Fruit fly (Drosophila melanogaster) Kc167 (cell line): Measurements from ENCODE around the gene ft.

Experiments
- Myc ChIP-seq: fragments of >200 bp; optimal IDR thresholded peaks from 2 replicates; lab custom pipeline; 2017; ENCODE audit warnings: missing external identifiers
- Sin3A ChIP-seq: fragments of >200 bp; optimal IDR thresholded peaks from 2 replicates; lab custom pipeline; 2018; ENCODE audit warnings: missing external identifiers
- h ChIP-seq: fragments of >200 bp; optimal IDR thresholded peaks from 3 replicates; lab custom pipeline; 2018; ENCODE audit warnings: missing external identifiers
- insv ChIP-seq: fragments of >200 bp; optimal IDR thresholded peaks from 3 replicates; lab custom pipeline; 2018; ENCODE audit warnings: missing external identifiers
- psq ChIP-seq: fragments of >200 bp; optimal IDR thresholded peaks from 2 replicates; lab custom pipeline; 2017; ENCODE audit warnings: missing external identifiers
- ttk ChIP-seq: sonication (Bioruptor generic); optimal IDR thresholded peaks from 2 replicates; lab custom pipeline; 2017; ENCODE audit warnings: missing external identifiers

dm6 chr2L:4222921-4223279 lies 1.3 kb upstream of the ft start:
- TF ChIP-seq psq (lab: Kevin White, UChicago) (no peak), insv (lab: Kevin White, UChicago) (no peak), Sin3A (lab: Kevin White, UChicago) (no peak), ttk (lab: Kevin White, UChicago) (no peak), h (lab: Kevin White, UChicago) (no peak), Myc (lab: Kevin White, UChicago) (no peak)
